Worm (Caenorhabditis elegans): ENCODE results near the gene tba-9.

- TF ChIP-seq W03F9.2 (tag; optimal IDR thresholded peaks at IDR 0.05) (no peak), him-1 (tag; optimal IDR thresholded peaks at IDR 0.05) (no peak), dao-5 (tag; optimal IDR thresholded peaks at IDR 0.05) (no peak)
Measured at ce11 chrX:3252500-3252899, at the start of gene tba-9.
